Worm (Caenorhabditis elegans) whole organism, L1 larva: ENCODE measurements around the gene grl-1.

Experiments
- C04F5.9 ChIP-seq: sonication (generic microtip); optimal IDR thresholded peaks from 2 replicates; lab custom pipeline; 2016; ENCODE audit warnings: missing genetic modification characterization, missing compliant biosample characterization
- Y116A8C.19 ChIP-seq: sonication (generic microtip); optimal IDR thresholded peaks from 2 replicates; lab custom pipeline; 2016; ENCODE audit warnings: missing compliant biosample characterization, missing genetic modification characterization, borderline replicate concordance
- aha-1 ChIP-seq: fragments of 150-350 bp; optimal IDR thresholded peaks from 2 replicates; lab custom pipeline; 2014; ENCODE audit warnings: missing biosample characterization, missing genetic modification characterization
- ama-1 ChIP-seq: fragments of 150-350 bp; optimal IDR thresholded peaks from 2 replicates; lab custom pipeline; 2014
- ceh-88 ChIP-seq: fragments of 200-800 bp; sonication (Bioruptor generic); IDR thresholded peaks from 2 replicates; pipeline ENCODE4 v1.3.6; 2022; ENCODE audit warnings: missing genetic modification characterization, missing compliant biosample characterization
- ceh-90 ChIP-seq: sonication (generic microtip); optimal IDR thresholded peaks from 2 replicates; lab custom pipeline; 2016; ENCODE audit warnings: missing genetic modification characterization, missing compliant biosample characterization
- dpl-1 ChIP-seq, 3 experiments: fragments of 150-350 bp in 2 of 3; sonication (generic microtip) in 1 of 3; optimal IDR thresholded peaks; 2 replicates each; lab custom pipeline; 2014 to 2017; ENCODE audit warnings: missing biosample characterization in 3 of 3, missing genetic modification characterization in 3 of 3, missing genetic modification reagents in 3 of 3
- efl-1 ChIP-seq, 4 experiments: fragments of 150-350 bp; optimal IDR thresholded peaks in 3 of 4; peaks in 1 of 4; 1 replicate in 1 of 4; 2 replicates in 3 of 4; lab custom pipeline; 2014; ENCODE audit warnings: missing biosample characterization in 2 of 4, missing genetic modification characterization in 2 of 4, missing genetic modification reagents in 2 of 4
- efl-3 ChIP-seq: fragments of 200-800 bp; sonication (Bioruptor generic); optimal IDR thresholded peaks from 2 replicates; lab custom pipeline; 2018; ENCODE audit warnings: mild to moderate bottlenecking, missing genetic modification characterization, missing compliant biosample characterization
- egl-13 ChIP-seq: sonication (generic microtip); optimal IDR thresholded peaks from 2 replicates; lab custom pipeline; 2016; ENCODE audit warnings: missing genotype, missing genetic modification reagents, missing genetic modification characterization, missing compliant biosample characterization
- elt-2 ChIP-seq: sonication (generic microtip); optimal IDR thresholded peaks from 2 replicates; lab custom pipeline; 2016; ENCODE audit warnings: missing genetic modification characterization, mild to moderate bottlenecking, inconsistent platforms, missing compliant biosample characterization, missing genetic modification reagents
- ets-5 ChIP-seq: fragments of 200-800 bp; sonication (Bioruptor generic); IDR thresholded peaks from 2 replicates; pipeline ENCODE4 v1.3.6; 2022; ENCODE audit warnings: missing genetic modification characterization, missing compliant biosample characterization
- fkh-4 ChIP-seq: sonication (generic microtip); optimal IDR thresholded peaks from 2 replicates; lab custom pipeline; 2016; ENCODE audit warnings: missing compliant biosample characterization, missing genetic modification characterization, borderline replicate concordance
- fos-1 ChIP-seq: fragments of 150-350 bp; optimal IDR thresholded peaks from 2 replicates; lab custom pipeline; 2014; ENCODE audit warnings: missing biosample characterization, missing genetic modification characterization
- grh-1 ChIP-seq: fragments of 200-800 bp; sonication (Bioruptor generic); IDR thresholded peaks from 2 replicates; pipeline ENCODE4 v1.3.6; 2022; ENCODE audit warnings: missing genetic modification reagents, missing genetic modification characterization, missing compliant biosample characterization
- isw-1 ChIP-seq: fragments of 200-800 bp; sonication (Bioruptor generic); IDR thresholded peaks from 2 replicates; pipeline ENCODE4 v1.3.6; 2022; ENCODE audit warnings: missing genetic modification characterization, missing compliant biosample characterization
- jun-1 ChIP-seq: fragments of 150-350 bp; optimal IDR thresholded peaks from 2 replicates; lab custom pipeline; 2014; ENCODE audit warnings: missing biosample characterization, missing genetic modification reagents, missing genetic modification characterization
- lin-35 ChIP-seq, 2 experiments: fragments of 150-350 bp; optimal IDR thresholded peaks; 2 replicates each; lab custom pipeline; 2014; ENCODE audit warnings: missing biosample characterization in 2 of 2, missing genetic modification characterization in 2 of 2, missing genetic modification reagents in 2 of 2
- nhr-20 ChIP-seq: sonication (generic microtip); optimal IDR thresholded peaks from 2 replicates; lab custom pipeline; 2016; ENCODE audit warnings: mild to moderate bottlenecking, missing genetic modification characterization, missing compliant biosample characterization
- nhr-28 ChIP-seq: fragments of 150-350 bp; optimal IDR thresholded peaks from 2 replicates; lab custom pipeline; 2014; ENCODE audit warnings: missing biosample characterization, missing genetic modification characterization
- nhr-71 ChIP-seq: sonication (generic microtip); optimal IDR thresholded peaks from 2 replicates; lab custom pipeline; 2016; ENCODE audit warnings: mild to moderate bottlenecking, missing genetic modification characterization, moderate library complexity, missing compliant biosample characterization
- nhr-76 ChIP-seq: sonication (generic microtip); optimal IDR thresholded peaks from 2 replicates; lab custom pipeline; 2017; ENCODE audit warnings: missing biosample characterization, missing genetic modification characterization
- nhr-90 ChIP-seq: sonication (generic microtip); optimal IDR thresholded peaks from 2 replicates; lab custom pipeline; 2016; ENCODE audit warnings: mild to moderate bottlenecking, missing genetic modification characterization, missing compliant biosample characterization; ENCODE audit not compliant: poor library complexity
- pag-3 ChIP-seq: sonication (generic microtip); optimal IDR thresholded peaks from 2 replicates; lab custom pipeline; 2017; ENCODE audit warnings: missing genetic modification characterization, mild to moderate bottlenecking, missing compliant biosample characterization, antibody characterized with exemption, borderline replicate concordance; ENCODE audit not compliant: insufficient read depth
- snu-23 ChIP-seq: sonication (generic microtip); optimal IDR thresholded peaks from 2 replicates; lab custom pipeline; 2016; ENCODE audit warnings: missing genetic modification characterization, missing compliant biosample characterization
- tlp-1 ChIP-seq: fragments of 150-350 bp; optimal IDR thresholded peaks from 2 replicates; lab custom pipeline; 2014; ENCODE audit warnings: missing biosample characterization, missing genetic modification characterization
- unc-130 ChIP-seq: fragments of 150-350 bp; optimal IDR thresholded peaks from 2 replicates; lab custom pipeline; 2017; ENCODE audit warnings: missing biosample characterization, missing genetic modification characterization, inconsistent platforms
- unc-30 ChIP-seq: sonication (generic microtip); optimal IDR thresholded peaks from 2 replicates; lab custom pipeline; 2017; ENCODE audit warnings: missing biosample characterization, missing genetic modification characterization
- unc-86 ChIP-seq: sonication (generic microtip); optimal IDR thresholded peaks from 2 replicates; lab custom pipeline; 2016; ENCODE audit warnings: missing genetic modification characterization, missing compliant biosample characterization
- unc-98 ChIP-seq: fragments of 200-800 bp; sonication (Bioruptor generic); IDR thresholded peaks from 2 replicates; pipeline ENCODE4 v1.3.6; 2022; ENCODE audit warnings: missing genetic modification characterization, missing compliant biosample characterization
- vab-15 ChIP-seq: sonication (generic microtip); optimal IDR thresholded peaks from 2 replicates; lab custom pipeline; 2017; ENCODE audit warnings: missing genotype, mild to moderate bottlenecking, missing genetic modification characterization, missing compliant biosample characterization
- zag-1 ChIP-seq: fragments of 150-350 bp; optimal IDR thresholded peaks from 2 replicates; lab custom pipeline; 2014; ENCODE audit warnings: missing biosample characterization, missing genetic modification characterization
- ztf-11 ChIP-seq, 2 experiments: sonication (generic microtip); optimal IDR thresholded peaks; 2 replicates each; lab custom pipeline; 2016 to 2017; ENCODE audit warnings: missing genetic modification characterization in 2 of 2, missing biosample characterization in 1 of 2, missing compliant biosample characterization in 1 of 2

The grl-1 gene

ce11 chrV:5504295-5504694, 29.4 kb downstream of the grl-1 start:
- 0 out of 2 replicates have a peak, but pooled peaks have one; percentile 41 for TF ChIP-seq ets-5 (GFP tag; lab: Robert Waterston, UW)
- TF ChIP-seq nhr-20 (tag; lab: Kevin White, UChicago) = no peak

- TF ChIP-seq unc-30 (tag; lab: Kevin White, UChicago) (no peak), ama-1 (lab: Kevin White, UChicago) (peak; percentile 38), lin-35 (GFP tag; optimal IDR thresholded peaks at IDR 0.05; lab: Kevin White, UChicago) (peak in 1 of 2 experiments; percentile 5)
Observed at ce11 chrV:5502701-5503100, 31.0 kb downstream of the grl-1 start.

- TF ChIP-seq snu-23 (no peak), isw-1 (GFP tag; lab: Robert Waterston, UW) (no peak), ceh-90 (tag; lab: Kevin White, UChicago) (no peak), unc-86 (no peak), jun-1 (tag; lab: Kevin White, UChicago) (no peak), fos-1 (tag; lab: Kevin White, UChicago) (no peak), dpl-1 (GFP tag; optimal IDR thresholded peaks at IDR 0.05; lab: Kevin White, UChicago) (no peak), pag-3 (no peak), C04F5.9 (tag; lab: Kevin White, UChicago) (no peak), vab-15 (tag; lab: Kevin White, UChicago) (no peak), grh-1 (no peak), efl-3 (GFP tag; lab: Kevin White, UChicago) (no peak)
Observed at ce11 chrV:5499475-5499874, 34.2 kb downstream of the grl-1 start.

ce11 chrV:5493447-5493846, 40.2 kb downstream of the grl-1 start, which contains the start of gene T05C3.2:
Gene T05C3.2, plus strand, starts transcription at chrV:5493747.
- TF ChIP-seq nhr-28 (tag; lab: Kevin White, UChicago) (no peak), ztf-11 (tag; optimal IDR thresholded peaks at IDR 0.05; lab: Kevin White, UChicago) (no peak), egl-13 (tag; lab: Kevin White, UChicago) (no peak), efl-1 (optimal IDR thresholded peaks at IDR 0.05; lab: Kevin White, UChicago) (no peak), efl-1 (GFP tag; optimal IDR thresholded peaks at IDR 0.05 in 1 of 2; lab: Kevin White, UChicago) (no peak), zag-1 (tag; lab: Kevin White, UChicago) (no peak), aha-1 (tag; lab: Kevin White, UChicago) (no peak), unc-130 (tag; lab: Kevin White, UChicago) (no peak), nhr-76 (tag; lab: Kevin White, UChicago) (no peak), nhr-90 (tag; lab: Kevin White, UChicago) (no peak), fkh-4 (no peak)

- TF ChIP-seq lin-35 (GFP tag; optimal IDR thresholded peaks at IDR 0.05; lab: Kevin White, UChicago) = peak in 1 of 2 experiments; percentile 19
- peak; percentile 76 for TF ChIP-seq elt-2 (tag; lab: Kevin White, UChicago)
- TF ChIP-seq unc-98 = no peak
- TF ChIP-seq, all 84 proteins: peak for 2
Observed at ce11 chrV:5490205-5490604, 43.5 kb downstream of the grl-1 start, which contains the start of gene T05C3.6. Gene T05C3.6, plus strand, starts transcription at chrV:5490445.

ce11 chrV:5488766-5489165, 44.9 kb downstream of the grl-1 start, which contains the start of gene grl-18:
Gene grl-18, minus strand, starts transcription at chrV:5488866.
- TF ChIP-seq nhr-71 (tag; lab: Kevin White, UChicago) = no peak
- TF ChIP-seq nhr-28 (tag; lab: Kevin White, UChicago) = no peak
- TF ChIP-seq egl-13 (tag; lab: Kevin White, UChicago) = no peak
- TF ChIP-seq tlp-1 = no peak
- TF ChIP-seq Y116A8C.19 (tag; lab: Kevin White, UChicago) = no peak
- no peak for TF ChIP-seq efl-1 (optimal IDR thresholded peaks at IDR 0.05; lab: Kevin White, UChicago)
- TF ChIP-seq efl-1 (GFP tag; optimal IDR thresholded peaks at IDR 0.05 in 1 of 2; lab: Kevin White, UChicago) = no peak
- no peak for TF ChIP-seq unc-130 (tag; lab: Kevin White, UChicago)
- TF ChIP-seq ceh-88 (GFP tag; lab: Robert Waterston, UW) = no peak
